Worm (Caenorhabditis elegans) whole organism, L4 larva: ENCODE results near the gene irld-38.
A peak's percentile ranks its signal among the peaks of the same experiment; 100 is the strongest.
"Not testable (repeated sequence)": the region's sequence is repeated elsewhere in the genome, so short reads cannot be mapped to it uniquely, and the experiment has no call there.

ENCODE experiments used
- F44E2.7 ChIP-seq: fragments of 200-800 bp; sonication (Bioruptor generic); IDR thresholded peaks from 2 replicates; pipeline ENCODE4 v2.1.2; 2022; ENCODE audit warnings: missing genetic modification characterization, missing compliant biosample characterization
- F49E8.2 ChIP-seq: sonication (generic microtip); optimal IDR thresholded peaks from 2 replicates; lab custom pipeline; 2016; ENCODE audit warnings: missing compliant biosample characterization, mild to moderate bottlenecking, missing genetic modification characterization, borderline replicate concordance
- aha-1 ChIP-seq: fragments of 150-350 bp; peaks from one replicate; lab custom pipeline; 2014; ENCODE audit warnings: missing biosample characterization, missing genetic modification characterization
- ama-1 ChIP-seq: fragments of 150-350 bp; optimal IDR thresholded peaks from 2 replicates; lab custom pipeline; 2014; ENCODE audit warnings: inconsistent platforms, mixed read lengths
- ceh-28 ChIP-seq: fragments of 150-350 bp; optimal IDR thresholded peaks from 2 replicates; lab custom pipeline; 2014; ENCODE audit warnings: missing biosample characterization, missing genetic modification reagents, missing genetic modification characterization
- ceh-44 ChIP-seq: fragments of 200-800 bp; sonication (Bioruptor generic); IDR thresholded peaks from 2 replicates; pipeline ENCODE4 v1.3.6; 2022; ENCODE audit warnings: missing genetic modification reagents, missing genetic modification characterization, missing compliant biosample characterization
- ces-1 ChIP-seq: fragments of 150-350 bp; sonication (generic microtip); optimal IDR thresholded peaks from 4 replicates; lab custom pipeline; 2014; ENCODE audit warnings: missing biosample characterization, missing genetic modification reagents, missing genetic modification characterization
- daf-12 ChIP-seq: fragments of 150-350 bp; optimal IDR thresholded peaks from 2 replicates; lab custom pipeline; 2014; ENCODE audit warnings: missing biosample characterization, missing genetic modification reagents, missing genetic modification characterization
- fos-1 ChIP-seq: fragments of 150-350 bp; optimal IDR thresholded peaks from 2 replicates; lab custom pipeline; 2014; ENCODE audit warnings: missing biosample characterization, missing genetic modification characterization
- gei-8 ChIP-seq: fragments of 200-800 bp; sonication (Bioruptor generic); optimal IDR thresholded peaks from 2 replicates; lab custom pipeline; 2018; ENCODE audit warnings: mild to moderate bottlenecking, missing genetic modification characterization, missing compliant biosample characterization
- lin-15B ChIP-seq: fragments of 150-350 bp; sonication (generic microtip); optimal IDR thresholded peaks from 3 replicates; lab custom pipeline; 2014; ENCODE audit warnings: missing biosample characterization, missing genetic modification characterization
- lir-3 ChIP-seq: sonication (generic microtip); optimal IDR thresholded peaks from 2 replicates; lab custom pipeline; 2016; ENCODE audit warnings: mild to moderate bottlenecking, missing genetic modification characterization, missing compliant biosample characterization
- lsy-2 ChIP-seq, 2 experiments: fragments of 150-350 bp in 1 of 2; sonication (generic microtip) in 1 of 2; optimal IDR thresholded peaks; 2 replicates each; lab custom pipeline; 2014 to 2017; ENCODE audit warnings: missing biosample characterization in 2 of 2, missing genetic modification characterization in 2 of 2
- madf-9 ChIP-seq: fragments of 200-800 bp; sonication (Bioruptor generic); conservative IDR thresholded peaks from 2 replicates; pipeline ENCODE4 v1.3.6; 2022; ENCODE audit warnings: missing genetic modification reagents, missing genetic modification characterization, missing compliant biosample characterization
- nhr-10 ChIP-seq: fragments of 150-350 bp; optimal IDR thresholded peaks from 2 replicates; lab custom pipeline; 2014; ENCODE audit warnings: missing biosample characterization, missing genetic modification characterization
- nhr-11 ChIP-seq: fragments of 150-350 bp; optimal IDR thresholded peaks from 2 replicates; lab custom pipeline; 2014; ENCODE audit warnings: missing biosample characterization, missing genetic modification characterization
- nhr-237 ChIP-seq: sonication (generic microtip); optimal IDR thresholded peaks from 2 replicates; lab custom pipeline; 2017; ENCODE audit warnings: missing biosample characterization, missing genetic modification characterization
- nhr-41 ChIP-seq: fragments of 200-800 bp; sonication (Bioruptor generic); IDR thresholded peaks from 2 replicates; pipeline ENCODE4 v1.3.6; 2022; ENCODE audit warnings: missing genetic modification reagents, missing genetic modification characterization, missing compliant biosample characterization
- nhr-77 ChIP-seq: fragments of 150-350 bp; optimal IDR thresholded peaks from 2 replicates; lab custom pipeline; 2014; ENCODE audit warnings: missing biosample characterization, missing genetic modification characterization
- pha-4 ChIP-seq, 2 experiments: fragments of 150-350 bp in 1 of 2; fragments of 200-800 bp in 1 of 2; sonication (Bioruptor generic) in 1 of 2; IDR thresholded peaks in 1 of 2; optimal IDR thresholded peaks in 1 of 2; 2 replicates each; pipeline versions ENCODE4 v1.3.6 to Lab custom; 2014 to 2022; ENCODE audit warnings: missing genetic modification characterization in 2 of 2, missing genetic modification reagents in 2 of 2, missing biosample characterization in 1 of 2, missing compliant biosample characterization in 1 of 2
- saeg-2 ChIP-seq: fragments of 200-800 bp; sonication (Bioruptor generic); IDR thresholded peaks from 2 replicates; pipeline ENCODE4 v1.3.6; 2022; ENCODE audit warnings: missing genetic modification reagents, missing genetic modification characterization, missing compliant biosample characterization
- sdz-12 ChIP-seq: fragments of 200-800 bp; sonication (Bioruptor generic); optimal IDR thresholded peaks from 2 replicates; lab custom pipeline; 2018; ENCODE audit warnings: mild to moderate bottlenecking, missing genetic modification characterization, missing compliant biosample characterization
- set-16 ChIP-seq: fragments of 200-800 bp; sonication (Bioruptor generic); IDR thresholded peaks from 2 replicates; pipeline ENCODE4 v1.3.6; 2022; ENCODE audit warnings: missing genetic modification reagents, missing genetic modification characterization, missing compliant biosample characterization
- spr-1 ChIP-seq: sonication (generic microtip); optimal IDR thresholded peaks from 2 replicates; lab custom pipeline; 2016; ENCODE audit warnings: mild to moderate bottlenecking, missing genetic modification characterization, missing compliant biosample characterization
- unc-39 ChIP-seq: sonication (generic microtip); optimal IDR thresholded peaks from 2 replicates; lab custom pipeline; 2017; ENCODE audit warnings: missing biosample characterization, missing genetic modification characterization
- unc-62 ChIP-seq, 3 experiments: fragments of 150-350 bp in 1 of 3; sonication (generic microtip); optimal IDR thresholded peaks in 2 of 3; peaks in 1 of 3; 1 replicate in 1 of 3; 2 replicates in 2 of 3; lab custom pipeline; 2014 to 2017; ENCODE audit warnings: missing biosample characterization in 3 of 3, missing genetic modification characterization in 3 of 3, missing genetic modification reagents in 3 of 3, missing genotype in 1 of 3
- zag-1 ChIP-seq: fragments of 150-350 bp; optimal IDR thresholded peaks from 2 replicates; lab custom pipeline; 2014; ENCODE audit warnings: missing biosample characterization, missing genetic modification characterization

The irld-38 gene

ce11 chrV:3071548-3071947, 39.3 kb upstream of the irld-38 start, which contains the start of gene C50H11.13:
Gene C50H11.13, minus strand, starts transcription at chrV:3071648.
- TF ChIP-seq nhr-10 (no peak), nhr-77 (tag; lab: Kevin White, UChicago) (no peak), daf-12 (tag; lab: Kevin White, UChicago) (no peak)

ce11 chrV:3069101-3069500, 36.9 kb upstream of the irld-38 start, which contains the start of gene str-40:
Gene str-40, minus strand, starts transcription at chrV:3069201.
- no peak for TF ChIP-seq unc-39 (tag; lab: Kevin White, UChicago)
- no peak for TF ChIP-seq sdz-12

- peak in 1 of 2 experiments; percentile 11 for TF ChIP-seq unc-62 (GFP tag; optimal IDR thresholded peaks at IDR 0.05 in 1 of 2; lab: Kevin White, UChicago)
- no peak for TF ChIP-seq unc-62 (tag; optimal IDR thresholded peaks at IDR 0.05; lab: Kevin White, UChicago)
- no peak for TF ChIP-seq lsy-2 (tag; optimal IDR thresholded peaks at IDR 0.05; lab: Kevin White, UChicago)
Measured at ce11 chrV:3065928-3066327, 33.7 kb upstream of the irld-38 start, which contains the start of gene srh-185. Gene srh-185, plus strand, starts transcription at chrV:3066228.

- not testable (repeated sequence) for TF ChIP-seq nhr-11; lir-3 (tag; lab: Kevin White, UChicago); lin-15B (tag; lab: Kevin White, UChicago)
- TF ChIP-seq, all 104 proteins: peak for 0; not testable (repeated sequence) for 104
Measured at ce11 chrV:3064418-3064817, 32.2 kb upstream of the irld-38 start, which contains the start of gene srt-16. Gene srt-16, minus strand, starts transcription at chrV:3064518.

- TF ChIP-seq madf-9 (GFP tag; lab: Robert Waterston, UW) (no peak), fos-1 (no peak)
Measured at ce11 chrV:3062078-3062477, 29.8 kb upstream of the irld-38 start, which contains the start of gene srt-15. Gene srt-15, minus strand, starts transcription at chrV:3062178.

- peak; percentile 24 for TF ChIP-seq aha-1 (tag; lab: Kevin White, UChicago)
- no peak for TF ChIP-seq nhr-41
Measured at ce11 chrV:3058996-3059395, 26.8 kb upstream of the irld-38 start, which contains the start of gene str-244. Gene str-244, minus strand, starts transcription at chrV:3059096.

- TF ChIP-seq zag-1 (tag; lab: Kevin White, UChicago) (no peak), ama-1 (no peak), pha-4 (GFP tag; IDR thresholded peaks at IDR 0.05; lab: Robert Waterston, UW) (no peak), pha-4 (tag; optimal IDR thresholded peaks at IDR 0.05; lab: Kevin White, UChicago) (no peak), nhr-237 (tag; lab: Kevin White, UChicago) (no peak), gei-8 (GFP tag; lab: Kevin White, UChicago) (no peak), ces-1 (GFP tag; lab: Kevin White, UChicago) (no peak), saeg-2 (GFP tag; lab: Robert Waterston, UW) (no peak), F44E2.7 (no peak), ceh-28 (tag; lab: Kevin White, UChicago) (no peak), F49E8.2 (no peak), spr-1 (tag; lab: Kevin White, UChicago) (no peak)
Measured at ce11 chrV:3054254-3054653, 22.0 kb upstream of the irld-38 start, which contains the start of gene C50H11.8. Gene C50H11.8, plus strand, starts transcription at chrV:3054554.

ce11 chrV:3046364-3046763, 14.1 kb upstream of the irld-38 start:
- TF ChIP-seq aha-1 (tag; lab: Kevin White, UChicago): peak; percentile 83
- TF ChIP-seq ceh-44 (GFP tag; lab: Robert Waterston, UW): no peak
- peak; percentile 72 for TF ChIP-seq set-16 (GFP tag; lab: Robert Waterston, UW)
- TF ChIP-seq, all 104 proteins: peak for 2
